Fruit fly (Drosophila melanogaster) whole organism, embryonic: ENCODE data around the gene Pfas.

Source experiments
- CG10147 ChIP-seq: fragments of 200-800 bp; sonication (Bioruptor generic); optimal IDR thresholded peaks from 2 replicates; lab custom pipeline; 2019; ENCODE audit warnings: missing biosample characterization, mild to moderate bottlenecking, missing genetic modification characterization, moderate library complexity
- CG10543 ChIP-seq: fragments of 200-800 bp; sonication (Bioruptor generic); optimal IDR thresholded peaks from 3 replicates; lab custom pipeline; 2017; ENCODE audit warnings: missing biosample characterization, mild to moderate bottlenecking, missing genetic modification characterization, moderate library complexity
- CG11696 ChIP-seq: fragments of 200-800 bp; sonication (Bioruptor generic); IDR thresholded peaks from 2 replicates; pipeline ENCODE4 v1.3.6; 2022; ENCODE audit warnings: missing biosample characterization, missing genetic modification characterization
- CG14014 ChIP-seq: fragments of 200-800 bp; sonication (Bioruptor generic); IDR thresholded peaks from 2 replicates; pipeline ENCODE4 v1.3.6; 2022; ENCODE audit warnings: missing biosample characterization, missing genetic modification characterization
- CG15514 ChIP-seq: fragments of 200-800 bp; sonication (Bioruptor generic); optimal IDR thresholded peaks from 3 replicates; lab custom pipeline; 2017; ENCODE audit warnings: missing biosample characterization, missing genetic modification characterization, mild to moderate bottlenecking, moderate library complexity, missing genetic modification reagents
- CG17829 ChIP-seq: fragments of 200-800 bp; optimal IDR thresholded peaks from 2 replicates; lab custom pipeline; 2019; ENCODE audit warnings: missing biosample characterization, mild to moderate bottlenecking, missing genetic modification characterization, moderate library complexity
- CG17912 ChIP-seq: fragments of 200-800 bp; sonication (Bioruptor generic); optimal IDR thresholded peaks from 2 replicates; lab custom pipeline; 2018; ENCODE audit warnings: missing biosample characterization, mild to moderate bottlenecking, missing genetic modification characterization
- CG2712 ChIP-seq: fragments of 200-800 bp; optimal IDR thresholded peaks from 3 replicates; lab custom pipeline; 2019; ENCODE audit warnings: missing biosample characterization, mild to moderate bottlenecking, missing genetic modification characterization, moderate library complexity
- CG31365 ChIP-seq: fragments of 200-800 bp; sonication (Bioruptor generic); optimal IDR thresholded peaks from 2 replicates; lab custom pipeline; 2018; ENCODE audit warnings: missing biosample characterization, mild to moderate bottlenecking, missing genetic modification characterization
- CG33557 ChIP-seq: fragments of 200-800 bp; sonication (Bioruptor generic); optimal IDR thresholded peaks from 2 replicates; lab custom pipeline; 2019; ENCODE audit warnings: missing biosample characterization, mild to moderate bottlenecking, missing genetic modification characterization, moderate library complexity
- CG34376 ChIP-seq: fragments of 200-800 bp; sonication (Bioruptor generic); optimal IDR thresholded peaks from 2 replicates; lab custom pipeline; 2018; ENCODE audit warnings: missing biosample characterization, mild to moderate bottlenecking, missing genetic modification characterization
- CG5245 ChIP-seq: fragments of 200-800 bp; sonication (Bioruptor generic); optimal IDR thresholded peaks from 3 replicates; lab custom pipeline; 2016; ENCODE audit warnings: missing biosample characterization, missing genetic modification characterization
- CG5953 ChIP-seq: fragments of 200-800 bp; sonication (Bioruptor generic); IDR thresholded peaks from 2 replicates; pipeline ENCODE4 v1.3.6; 2022; ENCODE audit warnings: missing biosample characterization, missing genetic modification characterization
- CG6175 ChIP-seq: fragments of 200-800 bp; sonication (Bioruptor generic); IDR thresholded peaks from 3 replicates; pipeline ENCODE4 v1.3.6; 2022; ENCODE audit warnings: missing biosample characterization, missing genetic modification characterization
- CG6791 ChIP-seq: fragments of 200-800 bp; sonication (Bioruptor generic); IDR thresholded peaks from 3 replicates; pipeline ENCODE4 v1.3.6; 2022; ENCODE audit warnings: missing biosample characterization, missing genetic modification characterization; ENCODE audit not compliant: partially characterized antibody
- CG7556 ChIP-seq: fragments of 200-800 bp; sonication (Bioruptor generic); optimal IDR thresholded peaks from 2 replicates; lab custom pipeline; 2017; ENCODE audit warnings: missing biosample characterization, mild to moderate bottlenecking, missing genetic modification characterization
- CG8281 ChIP-seq: fragments of 200-800 bp; sonication (Bioruptor generic); optimal IDR thresholded peaks from 2 replicates; lab custom pipeline; 2018; ENCODE audit warnings: missing biosample characterization, mild to moderate bottlenecking, missing genetic modification characterization, moderate library complexity
- CG8290 ChIP-seq, 3 experiments: fragments of 200-800 bp; sonication (Bioruptor generic); optimal IDR thresholded peaks; 2 replicates each; lab custom pipeline; 2016 to 2019; ENCODE audit warnings: missing biosample characterization in 3 of 3, missing genetic modification characterization in 3 of 3, mild to moderate bottlenecking in 2 of 3, moderate library complexity in 1 of 3
- CG9876 ChIP-seq: fragments of 200-800 bp; sonication (Bioruptor generic); optimal IDR thresholded peaks from 2 replicates; lab custom pipeline; 2016; ENCODE audit warnings: missing biosample characterization, missing genetic modification characterization
- Chrac-16 ChIP-seq: fragments of 200-800 bp; sonication (Bioruptor generic); optimal IDR thresholded peaks from 3 replicates; lab custom pipeline; 2016; ENCODE audit warnings: missing biosample characterization, missing genetic modification characterization
- Dll ChIP-seq: fragments of 200-800 bp; sonication (Bioruptor generic); IDR thresholded peaks from 4 replicates; pipeline ENCODE4 v1.3.6; 2022; ENCODE audit warnings: missing biosample characterization, missing genetic modification characterization; ENCODE audit not compliant: partially characterized antibody
- Drgx ChIP-seq: fragments of 200-800 bp; sonication (Bioruptor generic); IDR thresholded peaks from 2 replicates; pipeline ENCODE4 v1.3.6; 2022; ENCODE audit warnings: missing biosample characterization, missing genetic modification characterization
- E2f1 ChIP-seq: fragments of 200-800 bp; sonication (Bioruptor generic); IDR thresholded peaks from 2 replicates; pipeline ENCODE4 v1.3.6; 2022; ENCODE audit warnings: missing biosample characterization, missing genetic modification characterization
- Fer1 ChIP-seq: fragments of 200-800 bp; sonication (Bioruptor generic); optimal IDR thresholded peaks from 2 replicates; lab custom pipeline; 2017; ENCODE audit warnings: missing biosample characterization, mild to moderate bottlenecking, missing genetic modification characterization
- Fer3 ChIP-seq: fragments of 200-800 bp; sonication (Bioruptor generic); optimal IDR thresholded peaks from 2 replicates; lab custom pipeline; 2018; ENCODE audit warnings: missing biosample characterization, mild to moderate bottlenecking, missing genetic modification characterization, moderate library complexity
- GATAe ChIP-seq: fragments of 200-800 bp; sonication (Bioruptor generic); conservative IDR thresholded peaks from 2 replicates; pipeline ENCODE4 v1.3.6; 2022; ENCODE audit warnings: missing biosample characterization, missing genetic modification characterization
- Hey ChIP-seq: fragments of 200-800 bp; sonication (Bioruptor generic); optimal IDR thresholded peaks from 3 replicates; lab custom pipeline; 2018; ENCODE audit warnings: missing biosample characterization, mild to moderate bottlenecking, missing genetic modification characterization
- Hr3 ChIP-seq: fragments of 200-800 bp; sonication (Bioruptor generic); optimal IDR thresholded peaks from 3 replicates; lab custom pipeline; 2016; ENCODE audit warnings: missing biosample characterization, missing genetic modification characterization
- Nf-YA ChIP-seq: fragments of 200-800 bp; sonication (Bioruptor generic); IDR thresholded peaks from 2 replicates; pipeline ENCODE4 v1.3.6; 2022; ENCODE audit warnings: missing biosample characterization, missing genetic modification characterization
- Sin3A ChIP-seq: fragments of >200 bp; optimal IDR thresholded peaks from 2 replicates; lab custom pipeline; 2018
- Taf1 ChIP-seq: fragments of 200-800 bp; sonication (Bioruptor generic); IDR thresholded peaks from 2 replicates; pipeline ENCODE4 v1.3.6; 2022; ENCODE audit warnings: missing biosample characterization, missing genetic modification characterization
- ab ChIP-seq: fragments of 200-800 bp; sonication (Bioruptor generic); optimal IDR thresholded peaks from 2 replicates; lab custom pipeline; 2016; ENCODE audit warnings: missing biosample characterization, missing genetic modification characterization
- ac ChIP-seq: fragments of 200-800 bp; sonication (Bioruptor generic); optimal IDR thresholded peaks from 3 replicates; lab custom pipeline; 2017; ENCODE audit warnings: missing biosample characterization, mild to moderate bottlenecking, missing genetic modification characterization
- btn ChIP-seq: fragments of 200-800 bp; sonication (Bioruptor generic); optimal IDR thresholded peaks from 2 replicates; lab custom pipeline; 2016; ENCODE audit warnings: missing biosample characterization, missing genetic modification characterization
- caup ChIP-seq: fragments of 200-800 bp; sonication (Bioruptor generic); optimal IDR thresholded peaks from 3 replicates; lab custom pipeline; 2017; ENCODE audit warnings: missing biosample characterization, mild to moderate bottlenecking, missing genetic modification characterization, moderate library complexity; ENCODE audit not compliant: severe bottlenecking
- cg ChIP-seq: fragments of 200-800 bp; sonication (Bioruptor generic); optimal IDR thresholded peaks from 3 replicates; lab custom pipeline; 2019; ENCODE audit warnings: missing biosample characterization, mild to moderate bottlenecking, missing genetic modification characterization, moderate library complexity
- dati ChIP-seq: fragments of 200-800 bp; sonication (Bioruptor generic); IDR thresholded peaks from 2 replicates; pipeline ENCODE4 v1.3.6; 2022; ENCODE audit warnings: missing biosample characterization, missing genetic modification characterization
- emc ChIP-seq: fragments of 200-800 bp; sonication (Bioruptor generic); optimal IDR thresholded peaks from 2 replicates; lab custom pipeline; 2016; ENCODE audit warnings: missing biosample characterization, missing genetic modification characterization
- exex ChIP-seq: fragments of 200-800 bp; sonication (Bioruptor generic); optimal IDR thresholded peaks from 4 replicates; lab custom pipeline; 2018; ENCODE audit warnings: missing biosample characterization, mild to moderate bottlenecking, missing genetic modification characterization, moderate library complexity
- gsb-n ChIP-seq: fragments of 200-800 bp; sonication (Bioruptor generic); optimal IDR thresholded peaks from 3 replicates; lab custom pipeline; 2018; ENCODE audit warnings: missing biosample characterization, mild to moderate bottlenecking, missing genetic modification characterization
- gt ChIP-seq: fragments of 200-800 bp; sonication (Bioruptor generic); IDR thresholded peaks from 2 replicates; pipeline ENCODE4 v1.3.6; 2022; ENCODE audit warnings: missing biosample characterization, missing genetic modification characterization
- hkb ChIP-seq, 2 experiments: fragments of 200-800 bp in 1 of 2; fragments of >200 bp in 1 of 2; sonication (Bioruptor generic) in 1 of 2; IDR thresholded peaks in 1 of 2; optimal IDR thresholded peaks in 1 of 2; 2 replicates each; pipeline versions ENCODE4 v1.3.6 to Lab custom; 2017 to 2022; ENCODE audit warnings: missing biosample characterization in 1 of 2, missing genetic modification characterization in 1 of 2
- hth ChIP-seq: fragments of >200 bp; optimal IDR thresholded peaks from 2 replicates; lab custom pipeline; 2017; ENCODE audit warnings: inconsistent platforms
- lov ChIP-seq, 2 experiments: fragments of 200-800 bp in 1 of 2; fragments of >200 bp in 1 of 2; sonication (Bioruptor generic) in 1 of 2; IDR thresholded peaks in 1 of 2; optimal IDR thresholded peaks in 1 of 2; 2 replicates in 1 of 2; 3 replicates in 1 of 2; pipeline versions ENCODE4 v1.3.6 to Lab custom; 2017 to 2022; ENCODE audit warnings: missing biosample characterization in 1 of 2, missing genetic modification characterization in 1 of 2
- nerfin-2 ChIP-seq: fragments of 200-800 bp; sonication (Bioruptor generic); IDR thresholded peaks from 2 replicates; pipeline ENCODE4 v1.3.6; 2022; ENCODE audit warnings: missing biosample characterization, missing genetic modification characterization; ENCODE audit not compliant: partially characterized antibody
- pho ChIP-seq: fragments of 200-800 bp; sonication (Bioruptor generic); optimal IDR thresholded peaks from 2 replicates; lab custom pipeline; 2016; ENCODE audit warnings: missing biosample characterization, missing genetic modification characterization
- slp2 ChIP-seq: fragments of 200-800 bp; sonication (Bioruptor generic); optimal IDR thresholded peaks from 2 replicates; lab custom pipeline; 2016; ENCODE audit warnings: missing biosample characterization, missing genetic modification characterization
- sob ChIP-seq: fragments of 200-800 bp; sonication (Bioruptor generic); IDR thresholded peaks from 2 replicates; pipeline ENCODE4 v1.3.6; 2022; ENCODE audit warnings: missing biosample characterization, missing genetic modification characterization
- ssp ChIP-seq: fragments of 200-800 bp; sonication (Bioruptor generic); IDR thresholded peaks from 2 replicates; pipeline ENCODE4 v1.3.6; 2022; ENCODE audit warnings: missing biosample characterization, missing genetic modification characterization
- sug ChIP-seq: fragments of 200-800 bp; optimal IDR thresholded peaks from 2 replicates; lab custom pipeline; 2019; ENCODE audit warnings: missing biosample characterization, mild to moderate bottlenecking, missing genetic modification characterization, moderate library complexity
- vfl ChIP-seq: fragments of 200-800 bp; sonication (Bioruptor generic); optimal IDR thresholded peaks from 2 replicates; lab custom pipeline; 2016; ENCODE audit warnings: missing biosample characterization, missing genetic modification characterization

The Pfas gene

DNA sequence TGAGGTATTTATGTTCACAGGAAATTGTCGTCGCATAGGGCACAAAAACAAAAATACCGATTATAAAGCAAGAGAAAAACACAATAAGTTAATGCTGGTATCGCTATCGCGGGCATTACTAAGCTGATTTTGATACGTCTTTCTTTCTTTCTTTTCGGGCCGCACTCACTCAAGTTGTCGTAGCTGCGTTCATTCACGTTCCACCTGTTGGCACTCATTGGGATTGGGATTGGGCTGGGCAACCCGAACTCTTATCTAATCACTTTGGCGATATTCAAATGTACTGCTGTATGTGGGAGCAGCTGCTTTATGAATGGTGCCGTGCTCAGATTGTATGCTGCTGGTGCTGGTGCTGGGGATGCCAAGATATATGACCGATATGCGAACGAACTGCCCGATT is 38.8 kb upstream of the Pfas start (continued):
- no peak for TF ChIP-seq CG5953 (GFP tag; lab: Robert Waterston, UW)
- no peak for TF ChIP-seq gt (GFP tag; lab: Robert Waterston, UW)
- TF ChIP-seq emc (GFP tag; lab: Kevin White, UChicago), result no peak
- TF ChIP-seq cg, result no peak
- 0 out of 3 replicates have a peak, but pooled peaks have one; percentile 15 for TF ChIP-seq CG6175
- no peak for TF ChIP-seq btn (GFP tag; lab: Kevin White, UChicago)
- no peak for TF ChIP-seq CG14014
- TF ChIP-seq Drgx (GFP tag; lab: Robert Waterston, UW), result no peak
- no peak for TF ChIP-seq Dll (GFP tag; lab: Robert Waterston, UW)
- no peak for TF ChIP-seq sob (GFP tag; lab: Robert Waterston, UW)
- TF ChIP-seq CG34376, result peak; percentile 63
- no peak for TF ChIP-seq slp2 (GFP tag; lab: Kevin White, UChicago)
- no peak for TF ChIP-seq gsb-n
- no peak for TF ChIP-seq nerfin-2 (GFP tag; lab: Robert Waterston, UW)
- no peak for TF ChIP-seq pho (GFP tag; lab: Kevin White, UChicago)
- no peak for TF ChIP-seq CG8281
- TF ChIP-seq ac (GFP tag; lab: Kevin White, UChicago), result no peak
- TF ChIP-seq E2f1, result no peak
- TF ChIP-seq GATAe (GFP tag; lab: Robert Waterston, UW), result peak; percentile 51; the same call in 1 of the 2 replicates
- no peak for TF ChIP-seq Hr3 (GFP tag; lab: Kevin White, UChicago)
- TF ChIP-seq CG15514, result no peak
- TF ChIP-seq CG6791, result no peak
- no peak for TF ChIP-seq Chrac-16 (GFP tag; lab: Kevin White, UChicago)
- no peak for TF ChIP-seq Fer1 (GFP tag; lab: Kevin White, UChicago)
- no peak for TF ChIP-seq CG5245 (GFP tag; lab: Kevin White, UChicago)
- TF ChIP-seq CG31365 (tag; lab: Kevin White, UChicago), result no peak
- no peak for TF ChIP-seq CG7556 (GFP tag; lab: Kevin White, UChicago)
- TF ChIP-seq CG8290 (GFP tag; optimal IDR thresholded peaks at IDR 0.05; lab: Kevin White, UChicago), result no peak
- peak in 1 of 2 experiments; percentile 2 for TF ChIP-seq CG8290 (tag; optimal IDR thresholded peaks at IDR 0.05; lab: Kevin White, UChicago)
- no peak for TF ChIP-seq ssp
- TF ChIP-seq CG11696 (GFP tag; lab: Robert Waterston, UW), result no peak
- no peak for TF ChIP-seq lov (optimal IDR thresholded peaks at IDR 0.05; lab: Kevin White, UChicago)
- no peak for TF ChIP-seq lov (GFP tag; IDR thresholded peaks at IDR 0.05; lab: Robert Waterston, UW)
- TF ChIP-seq dati (GFP tag; lab: Robert Waterston, UW), result no peak
- peak; percentile 7 for TF ChIP-seq Hey (tag; lab: Kevin White, UChicago)
- no peak for TF ChIP-seq CG2712 (tag; lab: Kevin White, UChicago)
- TF ChIP-seq CG17912, result no peak
- TF ChIP-seq Taf1, result no peak
- TF ChIP-seq Sin3A (lab: Kevin White, UChicago), result no peak
- peak; percentile 63 for TF ChIP-seq sug
- no peak for TF ChIP-seq Fer3 (tag; lab: Kevin White, UChicago)
- TF ChIP-seq CG33557 (GFP tag; lab: Kevin White, UChicago), result no peak
- peak; percentile 91 for TF ChIP-seq exex
- no peak for TF ChIP-seq CG9876 (GFP tag; lab: Kevin White, UChicago)
- TF ChIP-seq CG10543 (GFP tag; lab: Kevin White, UChicago), result peak; percentile 9
- no peak for TF ChIP-seq ab (GFP tag; lab: Kevin White, UChicago)
- no peak for TF ChIP-seq vfl (GFP tag; lab: Kevin White, UChicago)
- TF ChIP-seq CG17829 (tag; lab: Kevin White, UChicago), result no peak
- TF ChIP-seq hkb (optimal IDR thresholded peaks at IDR 0.05; lab: Kevin White, UChicago), result no peak
- TF ChIP-seq hkb (GFP tag; IDR thresholded peaks at IDR 0.05; lab: Robert Waterston, UW), result no peak
- TF ChIP-seq hth (lab: Kevin White, UChicago), result no peak
- no peak for TF ChIP-seq Nf-YA (GFP tag; lab: Robert Waterston, UW)
- TF ChIP-seq caup (GFP tag; lab: Kevin White, UChicago), result no peak
- TF ChIP-seq CG10147 (GFP tag; lab: Kevin White, UChicago), result no peak
